Worm (Caenorhabditis elegans) whole organism, early embryonic: Measurements from ENCODE around the gene Y48B6A.10.

Experiments
- B0310.2 ChIP-seq: sonication (generic microtip); optimal IDR thresholded peaks from 2 replicates; lab custom pipeline; 2016; ENCODE audit warnings: mild to moderate bottlenecking, missing genetic modification characterization, missing compliant biosample characterization
- F13C5.2 ChIP-seq: sonication (generic microtip); optimal IDR thresholded peaks from 2 replicates; lab custom pipeline; 2017; ENCODE audit warnings: mild to moderate bottlenecking, missing genetic modification characterization, inconsistent platforms, missing compliant biosample characterization
- aly-1 ChIP-seq: sonication (generic microtip); optimal IDR thresholded peaks from 2 replicates; lab custom pipeline; 2016; ENCODE audit warnings: missing genetic modification characterization, missing compliant biosample characterization
- ama-1 ChIP-seq: fragments of 150-350 bp; optimal IDR thresholded peaks from 2 replicates; lab custom pipeline; 2014
- ceh-13 ChIP-seq: fragments of 200-800 bp; sonication (Bioruptor generic); optimal IDR thresholded peaks from 2 replicates; lab custom pipeline; 2018; ENCODE audit warnings: mild to moderate bottlenecking, missing genetic modification characterization, missing compliant biosample characterization
- ceh-36 ChIP-seq: sonication (generic microtip); optimal IDR thresholded peaks from 2 replicates; lab custom pipeline; 2016; ENCODE audit warnings: missing genetic modification characterization, inconsistent platforms, missing compliant biosample characterization
- ets-7 ChIP-seq: sonication (generic microtip); optimal IDR thresholded peaks from 2 replicates; lab custom pipeline; 2016; ENCODE audit warnings: missing genotype, missing genetic modification characterization, missing compliant biosample characterization
- flt-1 ChIP-seq: fragments of 200-800 bp; sonication (Bioruptor generic); IDR thresholded peaks from 2 replicates; pipeline ENCODE4 v1.3.6; 2022; ENCODE audit warnings: missing genetic modification characterization, missing compliant biosample characterization
- hmbx-1 ChIP-seq: sonication (generic microtip); optimal IDR thresholded peaks from 2 replicates; lab custom pipeline; 2016; ENCODE audit warnings: mild to moderate bottlenecking, missing genetic modification characterization, missing compliant biosample characterization
- hmg-4 ChIP-seq: fragments of 200-800 bp; sonication (Bioruptor generic); optimal IDR thresholded peaks from 2 replicates; lab custom pipeline; 2018; ENCODE audit warnings: mild to moderate bottlenecking, missing genetic modification characterization, missing compliant biosample characterization
- hnd-1 ChIP-seq: sonication (generic microtip); optimal IDR thresholded peaks from 2 replicates; lab custom pipeline; 2016; ENCODE audit warnings: missing genetic modification characterization, missing compliant biosample characterization
- pes-1 ChIP-seq: fragments of 200-800 bp; sonication (Bioruptor generic); IDR thresholded peaks from 2 replicates; pipeline ENCODE4 v1.3.6; 2022; ENCODE audit warnings: missing genetic modification reagents, missing genetic modification characterization, missing compliant biosample characterization
- scrt-1 ChIP-seq: fragments of 200-800 bp; sonication (Bioruptor generic); IDR thresholded peaks from 2 replicates; pipeline ENCODE4 v1.3.6; 2022; ENCODE audit warnings: missing genetic modification characterization, missing compliant biosample characterization
- sea-1 ChIP-seq: fragments of 200-800 bp; sonication (Bioruptor generic); conservative IDR thresholded peaks from 2 replicates; pipeline ENCODE4 v1.3.6; 2022; ENCODE audit warnings: missing genetic modification characterization, missing compliant biosample characterization
- tbx-11 ChIP-seq: fragments of 200-800 bp; sonication (Bioruptor generic); IDR thresholded peaks from 2 replicates; pipeline ENCODE4 v1.3.6; 2022; ENCODE audit warnings: missing genetic modification characterization, missing compliant biosample characterization
- tbx-37 ChIP-seq: fragments of 200-800 bp; sonication (Bioruptor generic); conservative IDR thresholded peaks from 2 replicates; pipeline ENCODE4 v1.3.6; 2022; ENCODE audit warnings: missing genetic modification reagents, missing genetic modification characterization, missing compliant biosample characterization
- tra-4 ChIP-seq: sonication (generic microtip); optimal IDR thresholded peaks from 2 replicates; lab custom pipeline; 2017; ENCODE audit warnings: missing genetic modification characterization, missing compliant biosample characterization

The Y48B6A.10 gene

ce11 chrII:14237245-14237806, 23.1 kb downstream of the Y48B6A.10 start:
- TF ChIP-seq ama-1 (lab: Kevin White, UChicago) (no peak), B0310.2 (tag; lab: Kevin White, UChicago) (no peak), ceh-13 (no peak), hmbx-1 (tag; lab: Kevin White, UChicago) (no peak), tbx-37 (no peak), scrt-1 (GFP tag; lab: Robert Waterston, UW) (no peak), flt-1 (no peak), tbx-11 (GFP tag; lab: Robert Waterston, UW) (no peak), sea-1 (GFP tag; lab: Robert Waterston, UW) (no peak), hnd-1 (tag; lab: Kevin White, UChicago) (no peak), F13C5.2 (tag; lab: Kevin White, UChicago) (no peak), ceh-36 (tag; lab: Kevin White, UChicago) (no peak), tra-4 (tag; lab: Kevin White, UChicago) (no peak), pes-1 (GFP tag; lab: Robert Waterston, UW) (no peak), ets-7 (tag; lab: Kevin White, UChicago) (no peak), hmg-4 (no peak), aly-1 (no peak)

- TF ChIP-seq tbx-11 (GFP tag; lab: Robert Waterston, UW) (no peak), scrt-1 (GFP tag; lab: Robert Waterston, UW) (no peak), tbx-37 (no peak), F13C5.2 (tag; lab: Kevin White, UChicago) (no peak), aly-1 (no peak), ets-7 (tag; lab: Kevin White, UChicago) (no peak), pes-1 (GFP tag; lab: Robert Waterston, UW) (no peak), hmbx-1 (tag; lab: Kevin White, UChicago) (no peak), ama-1 (lab: Kevin White, UChicago) (no peak), ceh-13 (no peak), tra-4 (tag; lab: Kevin White, UChicago) (no peak), flt-1 (no peak), ceh-36 (tag; lab: Kevin White, UChicago) (no peak), hnd-1 (tag; lab: Kevin White, UChicago) (no peak)
Observed at ce11 chrII:14239924-14240323, 25.7 kb downstream of the Y48B6A.10 start.

- TF ChIP-seq ceh-13: no peak
- TF ChIP-seq flt-1: no peak
- no peak for TF ChIP-seq ets-7 (tag; lab: Kevin White, UChicago)
- no peak for TF ChIP-seq hmg-4
- TF ChIP-seq B0310.2 (tag; lab: Kevin White, UChicago): no peak
- TF ChIP-seq hmbx-1 (tag; lab: Kevin White, UChicago): no peak
- TF ChIP-seq tra-4 (tag; lab: Kevin White, UChicago): no peak
- TF ChIP-seq scrt-1 (GFP tag; lab: Robert Waterston, UW): no peak
- no peak for TF ChIP-seq ama-1 (lab: Kevin White, UChicago)
- TF ChIP-seq F13C5.2 (tag; lab: Kevin White, UChicago): no peak
- no peak for TF ChIP-seq sea-1 (GFP tag; lab: Robert Waterston, UW)
- no peak for TF ChIP-seq pes-1 (GFP tag; lab: Robert Waterston, UW)
- no peak for TF ChIP-seq ceh-36 (tag; lab: Kevin White, UChicago)
- no peak for TF ChIP-seq hnd-1 (tag; lab: Kevin White, UChicago)
- TF ChIP-seq aly-1: no peak
Observed at ce11 chrII:14242259-14242658, 28.1 kb downstream of the Y48B6A.10 start.

- TF ChIP-seq ceh-36 (tag; lab: Kevin White, UChicago): no peak
- no peak for TF ChIP-seq aly-1
Observed at ce11 chrII:14243503-14243902, 29.3 kb downstream of the Y48B6A.10 start, which contains the start of gene jmjd-2. Gene jmjd-2 (minus strand): TSS chrII:14243603.

- TF ChIP-seq sea-1 (GFP tag; lab: Robert Waterston, UW): no peak
Observed at ce11 chrII:14244457-14245254, 30.4 kb downstream of the Y48B6A.10 start.

- no peak for TF ChIP-seq ets-7 (tag; lab: Kevin White, UChicago)
- TF ChIP-seq hmg-4: no peak
- TF ChIP-seq tbx-37: no peak
- no peak for TF ChIP-seq hmbx-1 (tag; lab: Kevin White, UChicago)
- TF ChIP-seq sea-1 (GFP tag; lab: Robert Waterston, UW): no peak
- TF ChIP-seq ceh-36 (tag; lab: Kevin White, UChicago): no peak
- no peak for TF ChIP-seq flt-1
- TF ChIP-seq tbx-11 (GFP tag; lab: Robert Waterston, UW): no peak
- no peak for TF ChIP-seq ceh-13
- no peak for TF ChIP-seq aly-1
- no peak for TF ChIP-seq hnd-1 (tag; lab: Kevin White, UChicago)
- TF ChIP-seq B0310.2 (tag; lab: Kevin White, UChicago): no peak
- TF ChIP-seq tra-4 (tag; lab: Kevin White, UChicago): no peak
- no peak for TF ChIP-seq scrt-1 (GFP tag; lab: Robert Waterston, UW)
- TF ChIP-seq F13C5.2 (tag; lab: Kevin White, UChicago): no peak
- no peak for TF ChIP-seq ama-1 (lab: Kevin White, UChicago)
- no peak for TF ChIP-seq pes-1 (GFP tag; lab: Robert Waterston, UW)
Observed at ce11 chrII:14247227-14247626, 33.0 kb downstream of the Y48B6A.10 start.

- TF ChIP-seq aly-1 (peak; percentile 15), ceh-36 (tag; lab: Kevin White, UChicago) (no peak), scrt-1 (GFP tag; lab: Robert Waterston, UW) (no peak), hmg-4 (peak; percentile 94), tbx-11 (GFP tag; lab: Robert Waterston, UW) (0 out of 2 replicates have a peak, but pooled peaks have one; percentile 32), hnd-1 (tag; lab: Kevin White, UChicago) (no peak), tbx-37 (no peak), pes-1 (GFP tag; lab: Robert Waterston, UW) (0 out of 2 replicates have a peak, but pooled peaks have one; percentile 15), sea-1 (GFP tag; lab: Robert Waterston, UW) (peak; percentile 64; the same call in 1 of the 2 replicates)
Observed at ce11 chrII:14247748-14248502, 33.7 kb downstream of the Y48B6A.10 start.
